Worm (Caenorhabditis elegans): ENCODE data around the gene sre-9.

sre-9 gene

ce11 chrV:3921635-3922034, 26.9 kb downstream of the sre-9 start, which contains the start of gene srx-65:
Gene srx-65 (plus strand): TSS chrV:3921935.
- no peak for TF ChIP-seq ztf-23 (GFP tag; IDR thresholded peaks at IDR 0.05)
- TF ChIP-seq ref-1 (GFP tag; conservative IDR thresholded peaks at IDR 0.05), result no peak
- no peak for TF ChIP-seq T22C8.4 (GFP tag; IDR thresholded peaks at IDR 0.05)
- no peak for TF ChIP-seq cog-1 (tag; optimal IDR thresholded peaks at IDR 0.05)
- no peak for TF ChIP-seq med-1 (GFP tag; optimal IDR thresholded peaks at IDR 0.05; ENCODE audit: insufficient read depth)
- TF ChIP-seq ztf-29 (GFP tag; IDR thresholded peaks at IDR 0.05), result no peak
- TF ChIP-seq tab-1 (GFP tag; IDR thresholded peaks at IDR 0.05), result no peak
- no peak for TF ChIP-seq klf-2 (GFP tag; conservative IDR thresholded peaks at IDR 0.05)
- TF ChIP-seq flt-1 (GFP tag; IDR thresholded peaks at IDR 0.05), result no peak

DNA sequence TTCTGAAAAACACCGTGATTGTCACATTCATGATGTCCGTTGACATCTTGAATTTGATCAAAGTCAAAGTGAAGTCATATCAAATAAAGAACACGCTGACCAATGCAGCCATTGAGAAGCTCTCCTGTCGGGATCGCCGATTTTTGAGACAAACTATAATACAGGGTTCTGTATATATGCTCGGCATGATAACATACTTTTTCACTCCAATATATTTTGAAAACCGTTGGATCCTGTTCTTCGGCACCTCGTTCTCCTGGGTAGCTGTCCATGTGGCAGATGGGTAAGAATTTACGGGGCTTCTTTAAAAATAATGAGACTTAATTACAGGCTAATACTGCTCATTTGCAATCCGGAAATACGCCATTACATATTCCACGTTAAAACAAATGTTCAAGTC, 27.8 kb downstream of the sre-9 start:
- TF ChIP-seq klf-2 (GFP tag; conservative IDR thresholded peaks at IDR 0.05), result no peak
- no peak for TF ChIP-seq T22C8.4 (GFP tag; IDR thresholded peaks at IDR 0.05)
- no peak for TF ChIP-seq ztf-29 (GFP tag; IDR thresholded peaks at IDR 0.05)
- TF ChIP-seq ref-1 (GFP tag; conservative IDR thresholded peaks at IDR 0.05), result no peak
- no peak for TF ChIP-seq ztf-23 (GFP tag; IDR thresholded peaks at IDR 0.05)
- TF ChIP-seq cog-1 (tag; optimal IDR thresholded peaks at IDR 0.05), result no peak
- TF ChIP-seq tab-1 (GFP tag; IDR thresholded peaks at IDR 0.05), result no peak
- no peak for TF ChIP-seq flt-1 (GFP tag; IDR thresholded peaks at IDR 0.05)
- TF ChIP-seq med-1 (GFP tag; optimal IDR thresholded peaks at IDR 0.05; ENCODE audit: insufficient read depth), result no peak

DNA sequence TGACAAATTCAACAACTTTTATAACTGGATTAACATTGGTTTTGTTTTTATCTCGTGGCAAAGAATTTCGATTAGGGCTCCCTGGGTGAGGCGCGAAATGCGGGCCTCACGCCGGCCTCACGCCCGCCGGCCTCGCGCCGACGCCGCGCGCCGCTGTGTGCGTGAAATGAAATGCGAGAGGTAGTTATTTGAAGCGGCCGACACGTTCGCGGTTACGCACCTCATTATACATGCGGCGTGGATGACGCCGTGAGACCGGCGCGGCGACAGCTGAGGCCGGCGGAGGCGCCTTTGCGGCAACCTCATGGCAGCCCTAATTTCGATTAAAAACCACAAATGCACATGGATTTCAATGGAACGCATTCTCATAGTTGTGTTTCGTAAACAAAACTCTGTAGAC, 32.8 kb downstream of the sre-9 start:
- TF ChIP-seq flt-1 (GFP tag; IDR thresholded peaks at IDR 0.05), result no peak
- 0 out of 2 replicates have a peak, but pooled peaks have one; percentile 42 for TF ChIP-seq klf-2 (GFP tag; conservative IDR thresholded peaks at IDR 0.05)
- no peak for TF ChIP-seq ztf-29 (GFP tag; IDR thresholded peaks at IDR 0.05)
- TF ChIP-seq tab-1 (GFP tag; IDR thresholded peaks at IDR 0.05), result no peak

DNA sequence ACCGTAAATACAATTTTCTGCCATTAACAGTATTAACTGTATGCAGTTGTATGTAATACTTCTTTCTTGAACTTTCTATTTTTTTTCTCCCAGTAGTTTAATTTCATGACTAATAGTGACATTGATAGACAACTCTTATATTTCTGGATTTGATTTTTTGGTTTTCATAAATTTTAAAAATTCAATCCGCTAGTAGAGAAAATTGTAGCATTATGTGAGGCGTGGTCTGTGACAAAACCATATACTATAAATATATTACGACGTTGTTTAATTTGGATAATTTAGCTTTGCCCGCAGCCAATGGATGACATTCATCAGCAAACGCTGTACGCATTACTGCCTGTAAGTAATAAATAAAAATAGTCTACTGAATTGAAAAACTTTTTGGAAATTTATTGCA, 34.3 kb downstream of the sre-9 start, which contains the start of gene srx-64:
TSS of gene srx-64 (plus strand) at position 301 of the 400 bp plus-strand sequence.
- TF ChIP-seq ztf-23 (GFP tag; IDR thresholded peaks at IDR 0.05) (no peak), klf-2 (GFP tag; conservative IDR thresholded peaks at IDR 0.05) (no peak), T22C8.4 (GFP tag; IDR thresholded peaks at IDR 0.05) (no peak), ztf-29 (GFP tag; IDR thresholded peaks at IDR 0.05) (no peak), med-1 (GFP tag; optimal IDR thresholded peaks at IDR 0.05; ENCODE audit: insufficient read depth) (no peak), tab-1 (GFP tag; IDR thresholded peaks at IDR 0.05) (no peak), cog-1 (tag; optimal IDR thresholded peaks at IDR 0.05) (no peak), ref-1 (GFP tag; conservative IDR thresholded peaks at IDR 0.05) (no peak), flt-1 (GFP tag; IDR thresholded peaks at IDR 0.05) (no peak)

DNA sequence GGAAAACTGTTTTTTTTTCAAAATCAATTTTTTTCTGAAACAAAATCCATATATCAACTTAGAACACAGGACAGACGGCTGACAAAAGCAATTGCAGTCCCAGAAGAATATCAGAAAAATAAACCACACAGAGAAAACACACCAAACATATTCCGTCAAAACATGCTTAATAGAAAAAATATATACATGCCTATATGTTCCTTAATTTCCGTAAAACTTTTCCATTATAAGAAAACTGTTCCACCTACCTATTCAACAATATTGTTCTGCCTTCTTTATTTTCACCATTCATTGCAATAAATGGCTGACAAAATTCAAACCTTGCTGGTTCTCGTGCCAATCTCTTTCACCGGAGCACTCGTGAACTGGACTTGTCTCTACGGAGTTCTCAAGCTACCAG, 36.6 kb downstream of the sre-9 start, which contains the start of gene srx-63:
TSS of gene srx-63 (plus strand) at position 301 of the 400 bp plus-strand sequence.
- no peak for TF ChIP-seq cog-1 (tag; optimal IDR thresholded peaks at IDR 0.05)

DNA sequence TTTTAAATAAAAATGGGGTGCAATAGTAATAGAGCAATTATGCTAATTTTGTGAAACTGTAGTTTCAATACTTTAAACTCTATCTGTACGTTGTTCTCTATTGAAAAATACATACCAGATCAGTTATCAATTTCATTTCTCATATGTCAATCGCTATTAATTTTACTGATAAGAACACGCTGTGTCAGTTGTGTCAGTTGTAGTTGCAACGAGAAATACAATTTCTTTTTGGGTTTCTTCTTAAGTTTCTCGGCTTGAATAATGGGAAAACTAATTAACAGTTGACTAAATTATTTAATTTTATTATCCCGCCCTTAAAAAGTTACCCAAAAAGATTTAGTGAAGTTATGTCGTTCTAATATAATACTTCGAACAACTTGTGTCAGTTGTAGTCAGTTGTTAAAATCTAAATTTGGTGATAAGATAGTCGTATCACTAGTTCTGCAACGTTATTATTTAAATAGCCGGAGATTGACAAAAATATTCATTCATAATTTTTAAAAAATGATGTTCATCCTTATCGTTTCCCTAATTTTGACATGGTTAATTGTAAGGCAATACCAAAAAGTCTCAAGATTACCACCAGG, 41.2 kb downstream of the sre-9 start, which contains the start of gene cyp-35A5:
TSS of gene cyp-35A5 (plus strand) at position 435 of the 587 bp plus-strand sequence.
- TF ChIP-seq ref-1 (GFP tag; conservative IDR thresholded peaks at IDR 0.05) (no peak), T22C8.4 (GFP tag; IDR thresholded peaks at IDR 0.05) (no peak), klf-2 (GFP tag; conservative IDR thresholded peaks at IDR 0.05) (no peak), med-1 (GFP tag; optimal IDR thresholded peaks at IDR 0.05; ENCODE audit: insufficient read depth) (no peak), ztf-29 (GFP tag; IDR thresholded peaks at IDR 0.05) (no peak), flt-1 (GFP tag; IDR thresholded peaks at IDR 0.05) (no peak), tab-1 (GFP tag; IDR thresholded peaks at IDR 0.05) (no peak), cog-1 (tag; optimal IDR thresholded peaks at IDR 0.05) (no peak), ztf-23 (GFP tag; IDR thresholded peaks at IDR 0.05) (no peak)

DNA sequence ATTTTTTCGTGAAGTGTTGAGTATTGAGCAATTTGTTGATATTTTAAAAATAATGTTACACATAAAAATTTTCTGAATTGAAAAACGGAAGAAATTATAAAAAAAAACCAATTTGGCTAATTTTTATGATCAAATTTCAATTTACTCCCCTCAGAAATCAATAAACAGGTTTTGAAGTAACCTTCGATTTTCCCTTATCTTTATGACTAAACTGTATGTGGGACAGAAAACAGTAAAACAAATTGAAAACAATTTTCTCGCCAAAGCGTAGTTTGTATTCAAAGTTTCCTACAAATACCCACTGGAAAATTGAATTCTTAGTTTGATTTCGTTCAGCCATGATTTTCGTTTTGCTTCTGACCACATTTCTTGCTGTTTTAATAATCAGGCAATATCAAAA, 44.0 kb downstream of the sre-9 start, which contains the start of gene cyp-35B1:
TSS of gene cyp-35B1 (plus strand) at position 244 of the 400 bp plus-strand sequence.
- no peak for TF ChIP-seq flt-1 (GFP tag; IDR thresholded peaks at IDR 0.05)
- TF ChIP-seq T22C8.4 (GFP tag; IDR thresholded peaks at IDR 0.05), result no peak
- no peak for TF ChIP-seq ref-1 (GFP tag; conservative IDR thresholded peaks at IDR 0.05)
- no peak for TF ChIP-seq ztf-23 (GFP tag; IDR thresholded peaks at IDR 0.05)
- TF ChIP-seq med-1 (GFP tag; optimal IDR thresholded peaks at IDR 0.05; ENCODE audit: insufficient read depth), result no peak
- TF ChIP-seq cog-1 (tag; optimal IDR thresholded peaks at IDR 0.05), result no peak
- no peak for TF ChIP-seq ztf-29 (GFP tag; IDR thresholded peaks at IDR 0.05)

DNA sequence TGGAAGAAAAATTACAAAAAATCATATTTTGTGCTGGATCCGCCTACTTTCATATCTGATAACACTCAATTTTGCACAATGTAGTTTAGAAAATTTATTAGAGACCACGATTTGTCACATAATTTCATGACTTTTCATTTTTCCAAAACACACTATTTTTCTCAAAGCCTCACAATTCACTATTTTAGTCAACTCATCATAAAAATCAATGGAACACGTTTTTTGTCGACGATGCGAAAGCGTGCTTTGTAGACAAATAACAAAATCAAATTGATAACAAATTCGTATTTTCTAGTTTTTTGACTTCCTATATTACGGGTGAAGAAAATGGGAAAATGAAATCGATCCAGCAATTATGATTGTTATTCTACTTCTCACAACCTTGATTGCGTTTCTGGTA, 47.1 kb downstream of the sre-9 start, which contains the start of gene cyp-35B2:
TSS of gene cyp-35B2 (plus strand) at position 301 of the 400 bp plus-strand sequence.
- TF ChIP-seq ztf-29 (GFP tag; IDR thresholded peaks at IDR 0.05) (no peak), tab-1 (GFP tag; IDR thresholded peaks at IDR 0.05) (no peak), ztf-23 (GFP tag; IDR thresholded peaks at IDR 0.05) (no peak), cog-1 (tag; optimal IDR thresholded peaks at IDR 0.05) (no peak), klf-2 (GFP tag; conservative IDR thresholded peaks at IDR 0.05) (no peak), ref-1 (GFP tag; conservative IDR thresholded peaks at IDR 0.05) (no peak), T22C8.4 (GFP tag; IDR thresholded peaks at IDR 0.05) (no peak), flt-1 (GFP tag; IDR thresholded peaks at IDR 0.05) (no peak), med-1 (GFP tag; optimal IDR thresholded peaks at IDR 0.05; ENCODE audit: insufficient read depth) (no peak)

- no peak for TF ChIP-seq cog-1 (tag; optimal IDR thresholded peaks at IDR 0.05)
- TF ChIP-seq ztf-23 (GFP tag; IDR thresholded peaks at IDR 0.05), result no peak
- no peak for TF ChIP-seq ztf-29 (GFP tag; IDR thresholded peaks at IDR 0.05)
- no peak for TF ChIP-seq ref-1 (GFP tag; conservative IDR thresholded peaks at IDR 0.05)
- no peak for TF ChIP-seq klf-2 (GFP tag; conservative IDR thresholded peaks at IDR 0.05)
- no peak for TF ChIP-seq tab-1 (GFP tag; IDR thresholded peaks at IDR 0.05)
- TF ChIP-seq flt-1 (GFP tag; IDR thresholded peaks at IDR 0.05), result no peak
- TF ChIP-seq T22C8.4 (GFP tag; IDR thresholded peaks at IDR 0.05), result no peak
- TF ChIP-seq med-1 (GFP tag; optimal IDR thresholded peaks at IDR 0.05; ENCODE audit: insufficient read depth), result no peak
Observed at ce11 chrV:3943364-3943763, 48.6 kb downstream of the sre-9 start.

DNA sequence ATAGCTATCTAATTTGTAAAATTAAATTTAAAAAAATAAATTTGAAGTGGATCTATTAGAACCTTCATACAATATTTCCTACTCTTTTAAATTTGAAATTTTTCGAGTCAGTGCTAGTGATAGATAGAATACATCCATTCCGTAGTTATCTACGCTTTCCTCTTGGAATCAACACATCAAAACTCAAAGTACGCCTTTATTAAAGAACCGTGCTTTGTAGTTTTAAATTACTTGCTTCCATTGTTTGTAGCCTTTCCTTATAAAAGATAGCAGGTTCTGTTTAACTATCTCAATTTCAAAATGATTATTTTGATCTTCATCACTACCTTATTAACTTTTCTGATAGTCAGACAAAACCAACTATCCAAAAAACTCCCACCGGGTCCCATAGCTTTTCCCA, 50.3 kb downstream of the sre-9 start, which contains the start of gene cyp-35B3:
TSS of gene cyp-35B3 (plus strand) at position 301 of the 400 bp plus-strand sequence.
- no peak for TF ChIP-seq med-1 (GFP tag; optimal IDR thresholded peaks at IDR 0.05; ENCODE audit: insufficient read depth)
- TF ChIP-seq flt-1 (GFP tag; IDR thresholded peaks at IDR 0.05), result no peak
- no peak for TF ChIP-seq ztf-23 (GFP tag; IDR thresholded peaks at IDR 0.05)
